Fruit fly (Drosophila melanogaster) whole organism, embryonic: ENCODE results near the gene Dad1.

Experiments used
- ATbp ChIP-seq: fragments of 200-800 bp; sonication (Bioruptor generic); optimal IDR thresholded peaks from 2 replicates; lab custom pipeline; 2017; ENCODE audit warnings: missing biosample characterization, mild to moderate bottlenecking, missing genetic modification characterization, missing genetic modification reagents
- Abd-B ChIP-seq: fragments of 200-800 bp; sonication (Bioruptor generic); optimal IDR thresholded peaks from 2 replicates; lab custom pipeline; 2018; ENCODE audit warnings: missing biosample characterization, mild to moderate bottlenecking, missing genetic modification characterization, moderate library complexity
- Atf6 ChIP-seq: fragments of 200-800 bp; sonication (Bioruptor generic); IDR thresholded peaks from 2 replicates; pipeline ENCODE4 v1.3.6; 2022; ENCODE audit warnings: missing biosample characterization, missing genetic modification characterization
- CG11504 ChIP-seq: fragments of 200-800 bp; sonication (Bioruptor generic); optimal IDR thresholded peaks from 3 replicates; lab custom pipeline; 2019; ENCODE audit warnings: missing biosample characterization, mild to moderate bottlenecking, missing genetic modification characterization, moderate library complexity
- CG1602 ChIP-seq: fragments of 200-800 bp; sonication (Bioruptor generic); optimal IDR thresholded peaks from 3 replicates; lab custom pipeline; 2016; ENCODE audit warnings: missing biosample characterization, missing genetic modification characterization
- CG17186 ChIP-seq: fragments of 200-800 bp; sonication (Bioruptor generic); optimal IDR thresholded peaks from 3 replicates; lab custom pipeline; 2017; ENCODE audit warnings: missing biosample characterization, missing genetic modification reagents, missing genetic modification characterization
- CG17385 ChIP-seq: fragments of 200-800 bp; sonication (Bioruptor generic); optimal IDR thresholded peaks from 3 replicates; lab custom pipeline; 2018; ENCODE audit warnings: missing biosample characterization, mild to moderate bottlenecking, missing genetic modification characterization
- CG17802 ChIP-seq: fragments of 200-800 bp; sonication (Bioruptor generic); optimal IDR thresholded peaks from 2 replicates; lab custom pipeline; 2018; ENCODE audit warnings: missing biosample characterization, mild to moderate bottlenecking, missing genetic modification characterization, moderate library complexity
- CG17829 ChIP-seq: fragments of 200-800 bp; optimal IDR thresholded peaks from 2 replicates; lab custom pipeline; 2019; ENCODE audit warnings: missing biosample characterization, mild to moderate bottlenecking, missing genetic modification characterization, moderate library complexity
- CG18011 ChIP-seq: fragments of 200-800 bp; sonication (Bioruptor generic); optimal IDR thresholded peaks from 2 replicates; lab custom pipeline; 2017; ENCODE audit warnings: missing biosample characterization, missing genetic modification characterization, mild to moderate bottlenecking, moderate library complexity, missing genotype
- CG2678 ChIP-seq: fragments of 200-800 bp; sonication (Bioruptor generic); optimal IDR thresholded peaks from 3 replicates; lab custom pipeline; 2019; ENCODE audit warnings: missing biosample characterization, mild to moderate bottlenecking, missing genetic modification characterization, moderate library complexity
- CG30431 ChIP-seq: fragments of 200-800 bp; sonication (Bioruptor generic); optimal IDR thresholded peaks from 2 replicates; lab custom pipeline; 2017; ENCODE audit warnings: missing biosample characterization, missing genetic modification characterization
- CG33557 ChIP-seq: fragments of 200-800 bp; sonication (Bioruptor generic); optimal IDR thresholded peaks from 2 replicates; lab custom pipeline; 2019; ENCODE audit warnings: missing biosample characterization, mild to moderate bottlenecking, missing genetic modification characterization, moderate library complexity
- CG4707 ChIP-seq: fragments of 200-800 bp; sonication (Bioruptor generic); optimal IDR thresholded peaks from 2 replicates; lab custom pipeline; 2018; ENCODE audit warnings: missing biosample characterization, mild to moderate bottlenecking, missing genetic modification characterization, moderate library complexity
- CG6654 ChIP-seq: fragments of 200-800 bp; sonication (Bioruptor generic); optimal IDR thresholded peaks from 2 replicates; lab custom pipeline; 2017; ENCODE audit warnings: missing biosample characterization, mild to moderate bottlenecking, missing genetic modification characterization
- CG7271 ChIP-seq: fragments of 200-800 bp; sonication (Bioruptor generic); optimal IDR thresholded peaks from 2 replicates; lab custom pipeline; 2018; ENCODE audit warnings: missing biosample characterization, mild to moderate bottlenecking, missing genetic modification characterization, moderate library complexity
- CG7357 ChIP-seq: fragments of 200-800 bp; sonication (Bioruptor generic); IDR thresholded peaks from 3 replicates; pipeline ENCODE4 v1.3.6; 2022; ENCODE audit warnings: missing biosample characterization, missing genetic modification characterization
- CG7987 ChIP-seq: fragments of 200-800 bp; sonication (Bioruptor generic); optimal IDR thresholded peaks from 2 replicates; lab custom pipeline; 2018; ENCODE audit warnings: missing biosample characterization, mild to moderate bottlenecking, missing genetic modification characterization, moderate library complexity
- CG8290 ChIP-seq, 3 experiments: fragments of 200-800 bp; sonication (Bioruptor generic); optimal IDR thresholded peaks; 2 replicates each; lab custom pipeline; 2016 to 2019; ENCODE audit warnings: missing biosample characterization in 3 of 3, missing genetic modification characterization in 3 of 3, mild to moderate bottlenecking in 2 of 3, moderate library complexity in 1 of 3
- CG8924 ChIP-seq: fragments of 200-800 bp; optimal IDR thresholded peaks from 3 replicates; lab custom pipeline; 2019; ENCODE audit warnings: missing biosample characterization, mild to moderate bottlenecking, missing genetic modification characterization, moderate library complexity
- CG8944 ChIP-seq: fragments of 200-800 bp; sonication (Bioruptor generic); optimal IDR thresholded peaks from 3 replicates; lab custom pipeline; 2016; ENCODE audit warnings: missing biosample characterization, missing genetic modification characterization
- Dll ChIP-seq: fragments of 200-800 bp; sonication (Bioruptor generic); IDR thresholded peaks from 4 replicates; pipeline ENCODE4 v1.3.6; 2022; ENCODE audit warnings: missing biosample characterization, missing genetic modification characterization; ENCODE audit not compliant: partially characterized antibody
- Doc3 ChIP-seq: fragments of 200-800 bp; sonication (Bioruptor generic); IDR thresholded peaks from 3 replicates; pipeline ENCODE4 v1.3.6; 2022; ENCODE audit warnings: missing biosample characterization, missing genetic modification characterization; ENCODE audit not compliant: partially characterized antibody
- Med ChIP-seq: fragments of 200-800 bp; sonication (Bioruptor generic); peaks from one replicate; lab custom pipeline; 2016; ENCODE audit warnings: missing biosample characterization, missing genetic modification characterization, mild to moderate bottlenecking, inconsistent platforms, moderate library complexity
- Mrtf ChIP-seq: fragments of 200-800 bp; sonication (Bioruptor generic); IDR thresholded peaks from 3 replicates; pipeline ENCODE4 v1.3.6; 2022; ENCODE audit warnings: missing biosample characterization, missing genetic modification characterization
- NFAT ChIP-seq: fragments of 200-800 bp; sonication (Bioruptor generic); IDR thresholded peaks from 2 replicates; pipeline ENCODE4 v1.3.6; 2022; ENCODE audit warnings: missing biosample characterization, missing genetic modification characterization
- NK7.1 ChIP-seq: fragments of 200-800 bp; sonication (Bioruptor generic); optimal IDR thresholded peaks from 3 replicates; lab custom pipeline; 2016; ENCODE audit warnings: missing biosample characterization, missing genetic modification characterization
- bigmax ChIP-seq: fragments of 200-800 bp; sonication (Bioruptor generic); optimal IDR thresholded peaks from 2 replicates; lab custom pipeline; 2018; ENCODE audit warnings: missing biosample characterization, mild to moderate bottlenecking, missing genetic modification characterization
- crc ChIP-seq: fragments of 200-800 bp; sonication (Bioruptor generic); optimal IDR thresholded peaks from 2 replicates; lab custom pipeline; 2016; ENCODE audit warnings: missing biosample characterization, missing genetic modification characterization
- crol ChIP-seq: fragments of 200-800 bp; sonication (Bioruptor generic); IDR thresholded peaks from 2 replicates; pipeline ENCODE4 v1.3.6; 2022; ENCODE audit warnings: missing biosample characterization, missing genetic modification characterization
- crp ChIP-seq, 2 experiments: fragments of 200-800 bp; sonication (Bioruptor generic); optimal IDR thresholded peaks; 2 replicates in 1 of 2; 3 replicates in 1 of 2; lab custom pipeline; 2017; ENCODE audit warnings: missing biosample characterization in 2 of 2, missing genetic modification characterization in 2 of 2, mild to moderate bottlenecking in 1 of 2, moderate library complexity in 1 of 2
- cwo ChIP-seq: fragments of 200-800 bp; sonication (Bioruptor generic); optimal IDR thresholded peaks from 3 replicates; lab custom pipeline; 2017; ENCODE audit warnings: missing biosample characterization, missing genetic modification characterization, mild to moderate bottlenecking, moderate library complexity, missing genetic modification reagents
- dmrt99B ChIP-seq: fragments of 200-800 bp; sonication (Bioruptor generic); optimal IDR thresholded peaks from 2 replicates; lab custom pipeline; 2018; ENCODE audit warnings: missing biosample characterization, mild to moderate bottlenecking, missing genetic modification characterization, moderate library complexity
- ems ChIP-seq: fragments of 200-800 bp; sonication (Bioruptor generic); optimal IDR thresholded peaks from 3 replicates; lab custom pipeline; 2016; ENCODE audit warnings: missing biosample characterization, missing genetic modification characterization
- grn ChIP-seq: fragments of 200-800 bp; sonication (Bioruptor generic); optimal IDR thresholded peaks from 3 replicates; lab custom pipeline; 2017; ENCODE audit warnings: missing biosample characterization, missing genetic modification characterization
- gro ChIP-seq: fragments of 200-800 bp; sonication (Bioruptor generic); optimal IDR thresholded peaks from 2 replicates; lab custom pipeline; 2016; ENCODE audit warnings: missing biosample characterization, missing genetic modification characterization
- kay ChIP-seq: fragments of 200-800 bp; sonication (Bioruptor generic); optimal IDR thresholded peaks from 2 replicates; lab custom pipeline; 2016; ENCODE audit warnings: missing biosample characterization, missing genetic modification characterization
- klu ChIP-seq: fragments of 200-800 bp; sonication (Bioruptor generic); IDR thresholded peaks from 2 replicates; pipeline ENCODE4 v1.3.6; 2022; ENCODE audit warnings: missing biosample characterization, missing genetic modification characterization
- knrl ChIP-seq: fragments of 200-800 bp; sonication (Bioruptor generic); IDR thresholded peaks from 3 replicates; pipeline ENCODE4 v1.3.6; 2022; ENCODE audit warnings: missing biosample characterization, missing genetic modification characterization; ENCODE audit not compliant: partially characterized antibody
- mam ChIP-seq: fragments of 200-800 bp; sonication (Bioruptor generic); optimal IDR thresholded peaks from 3 replicates; lab custom pipeline; 2016; ENCODE audit warnings: missing biosample characterization, missing genetic modification characterization
- mirr ChIP-seq: fragments of 200-800 bp; sonication (Bioruptor generic); optimal IDR thresholded peaks from 3 replicates; lab custom pipeline; 2018; ENCODE audit warnings: missing biosample characterization, mild to moderate bottlenecking, missing genetic modification characterization
- mld ChIP-seq: fragments of 200-800 bp; sonication (Bioruptor generic); IDR thresholded peaks from 3 replicates; pipeline ENCODE4 v1.3.6; 2022; ENCODE audit warnings: missing biosample characterization, missing genetic modification characterization; ENCODE audit not compliant: partially characterized antibody
- oc ChIP-seq: fragments of 200-800 bp; sonication (Bioruptor generic); optimal IDR thresholded peaks from 2 replicates; lab custom pipeline; 2018; ENCODE audit warnings: missing biosample characterization, mild to moderate bottlenecking, missing genetic modification characterization, moderate library complexity
- onecut ChIP-seq: fragments of 200-800 bp; sonication (Bioruptor generic); IDR thresholded peaks from 2 replicates; pipeline ENCODE4 v1.3.6; 2022; ENCODE audit warnings: missing biosample characterization, missing genetic modification characterization
- ro ChIP-seq: fragments of 200-800 bp; sonication (Bioruptor generic); IDR thresholded peaks from 2 replicates; pipeline ENCODE4 v1.3.6; 2022; ENCODE audit warnings: missing biosample characterization, missing genetic modification characterization
- tup ChIP-seq: fragments of 200-800 bp; sonication (Bioruptor generic); optimal IDR thresholded peaks from 2 replicates; lab custom pipeline; 2016; ENCODE audit warnings: missing biosample characterization, mild to moderate bottlenecking, missing genetic modification characterization, moderate library complexity
- vnd ChIP-seq: fragments of 200-800 bp; sonication (Bioruptor generic); IDR thresholded peaks from 3 replicates; pipeline ENCODE4 v1.3.6; 2022; ENCODE audit warnings: missing biosample characterization, missing genetic modification characterization; ENCODE audit not compliant: partially characterized antibody
- zen ChIP-seq: fragments of 200-800 bp; sonication (Bioruptor generic); optimal IDR thresholded peaks from 3 replicates; lab custom pipeline; 2018; ENCODE audit warnings: missing biosample characterization, mild to moderate bottlenecking, missing genetic modification characterization, moderate library complexity

Gene Dad1

DNA sequence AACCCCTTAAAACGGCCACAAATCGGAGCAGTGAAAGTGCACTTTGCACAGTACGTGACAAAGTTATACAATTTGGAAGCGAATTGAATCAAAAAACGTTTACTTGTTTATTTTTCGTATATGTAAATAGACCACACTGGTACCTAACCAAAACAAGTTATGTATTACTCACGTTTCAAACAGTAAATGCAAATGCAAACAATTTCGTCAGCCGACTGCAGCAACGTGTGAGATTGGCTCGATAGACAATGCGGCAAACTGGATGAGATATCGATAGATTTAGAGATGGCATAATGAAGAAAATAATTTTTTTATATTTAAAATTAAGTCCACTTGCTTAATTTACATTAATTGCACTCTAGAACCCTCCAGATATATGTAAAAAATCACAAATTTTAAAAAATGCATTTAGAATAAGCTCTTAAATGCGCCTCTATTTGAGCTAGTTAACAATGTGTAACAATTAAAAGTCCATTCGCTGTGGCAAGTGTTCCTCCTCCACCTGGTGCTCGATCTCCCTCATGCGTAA, 2.4 kb downstream of the Dad1 start, which contains the start of gene AlaRS (continued):
- TF ChIP-seq Abd-B (GFP tag; lab: Kevin White, UChicago) (no peak), mld (GFP tag; lab: Robert Waterston, UW) (no peak), vnd (GFP tag; lab: Robert Waterston, UW) (peak; percentile 47; the same call in 2 of the 3 replicates), dmrt99B (peak; percentile 27), CG8944 (GFP tag; lab: Kevin White, UChicago) (no peak), CG6654 (no peak), Med (GFP tag; lab: Kevin White, UChicago) (peak; percentile 75), CG8290 (GFP tag; optimal IDR thresholded peaks at IDR 0.05; lab: Kevin White, UChicago) (no peak), CG8290 (tag; optimal IDR thresholded peaks at IDR 0.05; lab: Kevin White, UChicago) (no peak), CG17829 (tag; lab: Kevin White, UChicago) (peak; percentile 67), grn (GFP tag; lab: Kevin White, UChicago) (no peak), CG17385 (GFP tag; lab: Kevin White, UChicago) (peak; percentile 37), CG18011 (no peak), tup (no peak), CG17186 (GFP tag; lab: Kevin White, UChicago) (no peak), NFAT (GFP tag; lab: Robert Waterston, UW) (no peak), CG30431 (GFP tag; lab: Kevin White, UChicago) (no peak), klu (0 out of 2 replicates have a peak, but pooled peaks have one; percentile 18), crol (GFP tag; lab: Robert Waterston, UW) (no peak), Dll (peak; percentile 79), CG11504 (peak; percentile 42), ro (GFP tag; lab: Robert Waterston, UW) (no peak), onecut (peak; percentile 10; the same call in 1 of the 2 replicates), CG17802 (tag; lab: Kevin White, UChicago) (no peak), CG8924 (tag; lab: Kevin White, UChicago) (peak; percentile 28), CG2678 (peak; percentile 50), knrl (GFP tag; lab: Robert Waterston, UW) (peak; percentile 59; the same call in 2 of the 3 replicates), ATbp (GFP tag; lab: Kevin White, UChicago) (peak; percentile 44), oc (no peak), Mrtf (no peak), mam (GFP tag; lab: Kevin White, UChicago) (peak; percentile 25), ems (GFP tag; lab: Kevin White, UChicago) (peak; percentile 18), CG4707 (GFP tag; lab: Kevin White, UChicago) (no peak), crc (GFP tag; lab: Kevin White, UChicago) (no peak), crp (GFP tag; optimal IDR thresholded peaks at IDR 0.05; lab: Kevin White, UChicago) (peak in 1 of 2 experiments; percentile 4), Atf6 (no peak), Doc3 (GFP tag; lab: Robert Waterston, UW) (peak; percentile 73), CG1602 (peak; percentile 3), CG7987 (GFP tag; lab: Kevin White, UChicago) (no peak), zen (tag; lab: Kevin White, UChicago) (peak; percentile 25), gro (peak; percentile 22), bigmax (GFP tag; lab: Kevin White, UChicago) (peak; percentile 68), CG7357 (GFP tag; lab: Robert Waterston, UW) (no peak), mirr (no peak), kay (no peak), cwo (GFP tag; lab: Kevin White, UChicago) (peak; percentile 44), CG33557 (no peak), NK7.1 (GFP tag; lab: Kevin White, UChicago) (no peak), CG7271 (tag; lab: Kevin White, UChicago) (no peak)
